Worm (Caenorhabditis elegans) whole organism, young adult: ENCODE data around the gene sgcb-1.

Experiments
- akir-1 ChIP-seq: fragments of 200-800 bp; sonication (Bioruptor generic); optimal IDR thresholded peaks from 2 replicates; lab custom pipeline; 2018; ENCODE audit warnings: mild to moderate bottlenecking, missing genetic modification characterization, moderate library complexity, missing compliant biosample characterization
- aptf-2 ChIP-seq: fragments of 200-800 bp; sonication (Bioruptor generic); conservative IDR thresholded peaks from 2 replicates; pipeline ENCODE4 v1.3.6; 2022; ENCODE audit warnings: missing genetic modification reagents, missing genetic modification characterization, missing compliant biosample characterization
- ceh-91 ChIP-seq: fragments of 200-800 bp; sonication (Bioruptor generic); IDR thresholded peaks from 2 replicates; pipeline ENCODE4 v1.3.6; 2022; ENCODE audit warnings: missing genetic modification reagents, missing genetic modification characterization, missing compliant biosample characterization
- him-1 ChIP-seq: sonication (generic microtip); optimal IDR thresholded peaks from 2 replicates; lab custom pipeline; 2016; ENCODE audit warnings: missing genotype, missing genetic modification reagents, missing genetic modification characterization, missing compliant biosample characterization
- nfya-1 ChIP-seq: sonication (generic microtip); optimal IDR thresholded peaks from 2 replicates; lab custom pipeline; 2017; ENCODE audit warnings: antibody characterized with exemption, missing compliant biosample characterization, missing genetic modification characterization, borderline replicate concordance; ENCODE audit not compliant: insufficient read depth
- snpc-4 ChIP-seq, 5 experiments: fragments of 150-350 bp in 1 of 5; sonication (generic microtip) in 4 of 5; optimal IDR thresholded peaks; 2 replicates each; lab custom pipeline; 2014 to 2018; ENCODE audit warnings: missing genetic modification characterization in 5 of 5, missing biosample characterization in 3 of 5, antibody characterized with exemption in 2 of 5, mild to moderate bottlenecking in 2 of 5, missing compliant biosample characterization in 2 of 5, missing genotype in 2 of 5, moderate library complexity in 2 of 5, missing genetic modification reagents in 1 of 5

ce11 chrII:288705-289205 is 37.3 kb upstream of the sgcb-1 start, which contains the start of gene mrpl-41:
- TF ChIP-seq ceh-91 (no peak), akir-1 (GFP tag; lab: Kevin White, UChicago) (no peak), snpc-4 (GFP tag; optimal IDR thresholded peaks at IDR 0.05; lab: Kevin White, UChicago) (no peak), snpc-4 (tag; optimal IDR thresholded peaks at IDR 0.05; lab: Kevin White, UChicago) (no peak), nfya-1 (tag; lab: Kevin White, UChicago) (no peak), him-1 (tag; lab: Kevin White, UChicago) (no peak), aptf-2 (no peak)
